Worm (Caenorhabditis elegans) whole organism, L4 larva: Measurements from ENCODE around the gene C44B7.11.

Experiments used
- R02D3.7 ChIP-seq: fragments of 150-350 bp; sonication (generic microtip); optimal IDR thresholded peaks from 3 replicates; lab custom pipeline; 2014; ENCODE audit warnings: missing biosample characterization, missing genetic modification characterization
- aha-1 ChIP-seq: fragments of 150-350 bp; peaks from one replicate; lab custom pipeline; 2014; ENCODE audit warnings: missing biosample characterization, missing genetic modification characterization
- aly-2 ChIP-seq: sonication (generic microtip); optimal IDR thresholded peaks from 2 replicates; lab custom pipeline; 2018; ENCODE audit warnings: missing biosample characterization, missing genetic modification characterization
- arid-1 ChIP-seq: fragments of 200-800 bp; sonication (Bioruptor generic); conservative IDR thresholded peaks from 2 replicates; pipeline ENCODE4 v1.3.6; 2022; ENCODE audit warnings: missing genetic modification reagents, missing genetic modification characterization, missing compliant biosample characterization
- ceh-62 ChIP-seq: sonication (generic microtip); optimal IDR thresholded peaks from 2 replicates; lab custom pipeline; 2017; ENCODE audit warnings: missing biosample characterization, missing genetic modification characterization
- ctbp-1 ChIP-seq: fragments of 200-800 bp; sonication (Bioruptor generic); IDR thresholded peaks from 2 replicates; pipeline ENCODE4 v1.3.6; 2022; ENCODE audit warnings: missing genetic modification reagents, missing genetic modification characterization, missing compliant biosample characterization
- daf-12 ChIP-seq: fragments of 150-350 bp; optimal IDR thresholded peaks from 2 replicates; lab custom pipeline; 2014; ENCODE audit warnings: missing biosample characterization, missing genetic modification reagents, missing genetic modification characterization
- dmd-6 ChIP-seq: fragments of 200-800 bp; sonication (Bioruptor generic); IDR thresholded peaks from 2 replicates; pipeline ENCODE4 v1.3.6; 2022; ENCODE audit warnings: missing genetic modification reagents, missing genetic modification characterization, missing compliant biosample characterization
- dpl-1 ChIP-seq: fragments of 150-350 bp; optimal IDR thresholded peaks from 2 replicates; lab custom pipeline; 2014; ENCODE audit warnings: missing biosample characterization, missing genetic modification reagents, missing genetic modification characterization
- duxl-1 ChIP-seq: sonication (generic microtip); optimal IDR thresholded peaks from 2 replicates; lab custom pipeline; 2016; ENCODE audit warnings: mild to moderate bottlenecking, missing genetic modification characterization, moderate library complexity, missing compliant biosample characterization; ENCODE audit not compliant: poor library complexity
- egl-27 ChIP-seq: sonication (generic microtip); optimal IDR thresholded peaks from 3 replicates; lab custom pipeline; 2017; ENCODE audit warnings: missing biosample characterization, missing genetic modification reagents, missing genetic modification characterization
- egl-43 ChIP-seq: fragments of 200-800 bp; sonication (Bioruptor generic); IDR thresholded peaks from 2 replicates; pipeline ENCODE4 v1.3.6; 2022; ENCODE audit warnings: missing genetic modification reagents, missing genetic modification characterization, missing compliant biosample characterization
- gei-8 ChIP-seq: fragments of 200-800 bp; sonication (Bioruptor generic); optimal IDR thresholded peaks from 2 replicates; lab custom pipeline; 2018; ENCODE audit warnings: mild to moderate bottlenecking, missing genetic modification characterization, missing compliant biosample characterization
- hif-1 ChIP-seq, 2 experiments: sonication (generic microtip); optimal IDR thresholded peaks; 2 replicates each; lab custom pipeline; 2016 to 2017; ENCODE audit warnings: missing compliant biosample characterization in 2 of 2, missing genetic modification characterization in 2 of 2, missing genetic modification reagents in 2 of 2, missing genotype in 2 of 2, mild to moderate bottlenecking in 1 of 2
- lim-7 ChIP-seq: fragments of 200-800 bp; sonication (Bioruptor generic); IDR thresholded peaks from 2 replicates; pipeline ENCODE4 v1.3.6; 2022; ENCODE audit warnings: missing genetic modification characterization, missing compliant biosample characterization
- madf-9 ChIP-seq: fragments of 200-800 bp; sonication (Bioruptor generic); conservative IDR thresholded peaks from 2 replicates; pipeline ENCODE4 v1.3.6; 2022; ENCODE audit warnings: missing genetic modification reagents, missing genetic modification characterization, missing compliant biosample characterization
- mdl-1 ChIP-seq, 2 experiments: fragments of 150-350 bp in 1 of 2; sonication (generic microtip) in 1 of 2; optimal IDR thresholded peaks; 2 replicates each; lab custom pipeline; 2014 to 2017; ENCODE audit warnings: missing biosample characterization in 2 of 2, missing genetic modification characterization in 2 of 2
- mdt-29 ChIP-seq: fragments of 200-800 bp; sonication (Bioruptor generic); IDR thresholded peaks from 2 replicates; pipeline ENCODE4 v1.3.6; 2022; ENCODE audit warnings: missing genetic modification reagents, missing genetic modification characterization, missing compliant biosample characterization
- mes-2 ChIP-seq: sonication (generic microtip); optimal IDR thresholded peaks from 2 replicates; lab custom pipeline; 2016; ENCODE audit warnings: missing genotype, mild to moderate bottlenecking, missing genetic modification characterization, missing compliant biosample characterization; ENCODE audit not compliant: poor library complexity, severe bottlenecking
- mxl-2 ChIP-seq: fragments of 200-800 bp; sonication (Bioruptor generic); conservative IDR thresholded peaks from 2 replicates; pipeline ENCODE4 v1.3.6; 2022; ENCODE audit warnings: missing genetic modification reagents, missing genetic modification characterization, missing compliant biosample characterization
- mxl-3 ChIP-seq: fragments of 200-800 bp; sonication (Bioruptor generic); optimal IDR thresholded peaks from 2 replicates; lab custom pipeline; 2018; ENCODE audit warnings: mild to moderate bottlenecking, missing genetic modification characterization, missing compliant biosample characterization
- nhr-10 ChIP-seq: fragments of 150-350 bp; optimal IDR thresholded peaks from 2 replicates; lab custom pipeline; 2014; ENCODE audit warnings: missing biosample characterization, missing genetic modification characterization
- nhr-11 ChIP-seq: fragments of 150-350 bp; optimal IDR thresholded peaks from 2 replicates; lab custom pipeline; 2014; ENCODE audit warnings: missing biosample characterization, missing genetic modification characterization
- nhr-111 ChIP-seq: fragments of 200-800 bp; sonication (Bioruptor generic); optimal IDR thresholded peaks from 2 replicates; lab custom pipeline; 2018; ENCODE audit warnings: mild to moderate bottlenecking, missing genetic modification characterization, missing compliant biosample characterization
- nhr-237 ChIP-seq: sonication (generic microtip); optimal IDR thresholded peaks from 2 replicates; lab custom pipeline; 2017; ENCODE audit warnings: missing biosample characterization, missing genetic modification characterization
- nhr-28 ChIP-seq: fragments of 150-350 bp; optimal IDR thresholded peaks from 2 replicates; lab custom pipeline; 2014; ENCODE audit warnings: missing biosample characterization, missing genetic modification characterization
- nhr-41 ChIP-seq: fragments of 200-800 bp; sonication (Bioruptor generic); IDR thresholded peaks from 2 replicates; pipeline ENCODE4 v1.3.6; 2022; ENCODE audit warnings: missing genetic modification reagents, missing genetic modification characterization, missing compliant biosample characterization
- nhr-6 ChIP-seq: fragments of 150-350 bp; optimal IDR thresholded peaks from 2 replicates; lab custom pipeline; 2014; ENCODE audit warnings: missing biosample characterization, missing genetic modification characterization
- nhr-77 ChIP-seq: fragments of 150-350 bp; optimal IDR thresholded peaks from 2 replicates; lab custom pipeline; 2014; ENCODE audit warnings: missing biosample characterization, missing genetic modification characterization
- pqm-1 ChIP-seq: sonication (generic microtip); optimal IDR thresholded peaks from 2 replicates; lab custom pipeline; 2017; ENCODE audit warnings: missing biosample characterization, missing genetic modification characterization
- set-16 ChIP-seq: fragments of 200-800 bp; sonication (Bioruptor generic); IDR thresholded peaks from 2 replicates; pipeline ENCODE4 v1.3.6; 2022; ENCODE audit warnings: missing genetic modification reagents, missing genetic modification characterization, missing compliant biosample characterization
- spr-1 ChIP-seq: sonication (generic microtip); optimal IDR thresholded peaks from 2 replicates; lab custom pipeline; 2016; ENCODE audit warnings: mild to moderate bottlenecking, missing genetic modification characterization, missing compliant biosample characterization
- unc-130 ChIP-seq: sonication (generic microtip); optimal IDR thresholded peaks from 2 replicates; lab custom pipeline; 2016; ENCODE audit warnings: missing genetic modification reagents, missing genetic modification characterization, missing compliant biosample characterization
- unc-62 ChIP-seq, 3 experiments: fragments of 150-350 bp in 1 of 3; sonication (generic microtip); optimal IDR thresholded peaks in 2 of 3; peaks in 1 of 3; 1 replicate in 1 of 3; 2 replicates in 2 of 3; lab custom pipeline; 2014 to 2017; ENCODE audit warnings: missing biosample characterization in 3 of 3, missing genetic modification characterization in 3 of 3, missing genetic modification reagents in 3 of 3, missing genotype in 1 of 3
- zfp-3 ChIP-seq: fragments of 200-800 bp; sonication (Bioruptor generic); conservative IDR thresholded peaks from 2 replicates; pipeline ENCODE4 v1.3.6; 2022; ENCODE audit warnings: missing genetic modification reagents, missing genetic modification characterization, missing compliant biosample characterization
- ztf-11 ChIP-seq: fragments of 150-350 bp; optimal IDR thresholded peaks from 2 replicates; lab custom pipeline; 2014; ENCODE audit warnings: missing biosample characterization, missing genetic modification characterization

The C44B7.11 gene

DNA sequence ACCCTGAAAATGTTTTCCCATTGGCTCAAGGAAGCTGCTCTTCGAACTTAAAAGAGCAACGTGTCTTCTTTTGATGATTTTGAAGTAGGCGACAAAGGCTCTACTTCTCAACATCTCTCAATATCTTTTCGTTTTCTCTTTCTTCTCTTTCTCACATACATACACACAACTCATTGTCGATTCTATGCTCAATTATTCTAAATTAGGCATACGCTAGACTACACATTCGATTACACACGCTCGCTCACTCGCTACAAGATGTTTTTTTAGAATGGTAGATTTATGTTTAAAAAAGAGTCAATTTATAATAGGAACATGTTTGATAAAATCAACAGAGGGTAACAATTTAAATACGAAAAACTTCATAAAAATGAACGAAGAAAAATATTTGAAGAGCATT lies 44.2 kb upstream of the C44B7.11 start:
- no peak for TF ChIP-seq mdl-1 (tag; optimal IDR thresholded peaks at IDR 0.05; lab: Kevin White, UChicago)
- no peak for TF ChIP-seq zfp-3 (GFP tag; lab: Robert Waterston, UW)
- TF ChIP-seq ceh-62 (tag; lab: Kevin White, UChicago), result no peak
- TF ChIP-seq R02D3.7, result no peak
- no peak for TF ChIP-seq mxl-3 (GFP tag; lab: Kevin White, UChicago)
- TF ChIP-seq duxl-1 (tag; lab: Kevin White, UChicago), result no peak

- no peak for TF ChIP-seq nhr-10
- no peak for TF ChIP-seq nhr-237
- no peak for TF ChIP-seq aly-2
- peak; percentile 93 for TF ChIP-seq aha-1
- TF ChIP-seq egl-43, result 0 out of 2 replicates have a peak, but pooled peaks have one; percentile 27
- TF ChIP-seq unc-62 (GFP tag; optimal IDR thresholded peaks at IDR 0.05 in 1 of 2; lab: Kevin White, UChicago), result peak in 1 of 2 experiments; percentile 49
- no peak for TF ChIP-seq unc-62 (tag; optimal IDR thresholded peaks at IDR 0.05; lab: Kevin White, UChicago)
- no peak for TF ChIP-seq gei-8 (GFP tag; lab: Kevin White, UChicago)
- no peak for TF ChIP-seq nhr-11 (tag; lab: Kevin White, UChicago)
These were observed 43.4 kb upstream of the C44B7.11 start for ce11 chrII:6940726-6941230.

ce11 chrII:6939873-6940272 lies 42.5 kb upstream of the C44B7.11 start:
- no peak for TF ChIP-seq ctbp-1
- TF ChIP-seq nhr-6 (tag; lab: Kevin White, UChicago), result no peak
- no peak for TF ChIP-seq dmd-6
- TF ChIP-seq gei-8 (GFP tag; lab: Kevin White, UChicago), result no peak
- TF ChIP-seq spr-1 (tag; lab: Kevin White, UChicago), result no peak
- no peak for TF ChIP-seq daf-12
- TF ChIP-seq madf-9, result no peak
- TF ChIP-seq mdt-29 (GFP tag; lab: Robert Waterston, UW), result no peak
- no peak for TF ChIP-seq lim-7 (GFP tag; lab: Robert Waterston, UW)
- TF ChIP-seq egl-27, result no peak
- TF ChIP-seq aly-2, result no peak
- TF ChIP-seq nhr-77 (tag; lab: Kevin White, UChicago), result no peak
- TF ChIP-seq, all 104 proteins: peak for 0

DNA sequence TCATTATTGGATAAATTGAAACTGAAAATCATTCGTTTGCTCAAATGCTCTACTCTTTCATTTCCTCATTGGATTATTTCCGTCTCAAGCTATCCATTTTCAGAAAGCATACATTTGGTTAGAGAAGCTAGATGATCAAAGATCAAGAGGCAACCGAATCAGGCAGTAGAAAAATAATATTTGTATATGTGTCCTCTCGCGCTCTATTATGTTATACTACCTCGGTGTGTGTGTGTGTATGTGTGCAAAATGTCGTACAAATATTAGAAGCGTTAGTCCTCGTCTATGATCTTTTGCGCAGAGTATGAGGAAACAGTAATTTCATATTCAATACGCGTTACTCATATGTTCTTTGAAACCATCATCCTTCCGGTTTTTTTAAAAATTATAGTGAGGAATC lies 39.7 kb upstream of the C44B7.11 start:
- peak; percentile 84 for TF ChIP-seq aha-1
- no peak for TF ChIP-seq ctbp-1
- TF ChIP-seq mxl-2 (GFP tag; lab: Robert Waterston, UW), result no peak

ce11 chrII:6936528-6936927 lies 39.2 kb upstream of the C44B7.11 start:
- TF ChIP-seq set-16 (GFP tag; lab: Robert Waterston, UW) (no peak), pqm-1 (tag; lab: Kevin White, UChicago) (peak; percentile 65), aha-1 (peak; percentile 5), mes-2 (tag; lab: Kevin White, UChicago) (peak; percentile 14), unc-62 (GFP tag; optimal IDR thresholded peaks at IDR 0.05 in 1 of 2; lab: Kevin White, UChicago) (peak in 1 of 2 experiments; percentile 37), unc-62 (tag; optimal IDR thresholded peaks at IDR 0.05; lab: Kevin White, UChicago) (no peak), nhr-41 (GFP tag; lab: Robert Waterston, UW) (no peak), dmd-6 (no peak), ztf-11 (tag; lab: Kevin White, UChicago) (no peak), nhr-28 (tag; lab: Kevin White, UChicago) (peak; percentile 23), nhr-111 (GFP tag; lab: Kevin White, UChicago) (no peak), egl-43 (no peak), dpl-1 (GFP tag; lab: Kevin White, UChicago) (no peak), nhr-77 (tag; lab: Kevin White, UChicago) (no peak), hif-1 (tag; optimal IDR thresholded peaks at IDR 0.05; lab: Kevin White, UChicago) (no peak), unc-130 (no peak), arid-1 (no peak)
